Worm (Caenorhabditis elegans) whole organism, L3 larva: ENCODE measurements around the gene K01D12.5.

ENCODE experiments used
- ama-1 ChIP-seq: fragments of 150-350 bp; optimal IDR thresholded peaks from 2 replicates; lab custom pipeline; 2018
- ceh-16 ChIP-seq: sonication (generic microtip); optimal IDR thresholded peaks from 2 replicates; lab custom pipeline; 2017; ENCODE audit warnings: missing biosample characterization, missing genetic modification characterization
- ceh-28 ChIP-seq: fragments of 150-350 bp; optimal IDR thresholded peaks from 2 replicates; lab custom pipeline; 2014; ENCODE audit warnings: missing biosample characterization, missing genetic modification reagents, missing genetic modification characterization
- ceh-82 ChIP-seq: fragments of 150-350 bp; optimal IDR thresholded peaks from 2 replicates; lab custom pipeline; 2014; ENCODE audit warnings: missing biosample characterization, missing genetic modification characterization
- ceh-9 ChIP-seq: sonication (generic microtip); optimal IDR thresholded peaks from 2 replicates; lab custom pipeline; 2018; ENCODE audit warnings: missing biosample characterization, missing genetic modification characterization
- daf-12 ChIP-seq: fragments of 150-350 bp; optimal IDR thresholded peaks from 2 replicates; lab custom pipeline; 2014; ENCODE audit warnings: missing biosample characterization, missing genetic modification reagents, missing genetic modification characterization
- egl-5 ChIP-seq: fragments of 150-350 bp; optimal IDR thresholded peaks from 2 replicates; lab custom pipeline; 2017; ENCODE audit warnings: missing biosample characterization, missing genetic modification reagents, missing genetic modification characterization, inconsistent platforms
- elt-1 ChIP-seq: fragments of 150-350 bp; optimal IDR thresholded peaks from 2 replicates; lab custom pipeline; 2014; ENCODE audit warnings: missing biosample characterization, missing genetic modification characterization
- elt-2 ChIP-seq: sonication (generic microtip); optimal IDR thresholded peaks from 2 replicates; lab custom pipeline; 2016; ENCODE audit warnings: missing genetic modification reagents, mild to moderate bottlenecking, missing genetic modification characterization, missing compliant biosample characterization
- fkh-10 ChIP-seq: sonication (generic microtip); optimal IDR thresholded peaks from 2 replicates; lab custom pipeline; 2017; ENCODE audit warnings: missing biosample characterization, missing genetic modification reagents, missing genetic modification characterization
- fos-1 ChIP-seq: fragments of 150-350 bp; optimal IDR thresholded peaks from 2 replicates; lab custom pipeline; 2014; ENCODE audit warnings: missing biosample characterization, missing genetic modification characterization
- hmg-11 ChIP-seq: sonication (generic microtip); optimal IDR thresholded peaks from 2 replicates; lab custom pipeline; 2016; ENCODE audit warnings: missing genetic modification characterization, missing compliant biosample characterization
- lin-15B ChIP-seq: fragments of 150-350 bp; optimal IDR thresholded peaks from 2 replicates; lab custom pipeline; 2014; ENCODE audit warnings: missing biosample characterization, missing genetic modification characterization
- lsy-12 ChIP-seq: sonication (generic microtip); optimal IDR thresholded peaks from 2 replicates; lab custom pipeline; 2016; ENCODE audit warnings: mild to moderate bottlenecking, missing genetic modification characterization, missing compliant biosample characterization
- mdl-1 ChIP-seq: fragments of 150-350 bp; optimal IDR thresholded peaks from 2 replicates; lab custom pipeline; 2014; ENCODE audit warnings: missing biosample characterization, missing genetic modification characterization
- mml-1 ChIP-seq: fragments of 150-350 bp; sonication (generic microtip); optimal IDR thresholded peaks from 3 replicates; lab custom pipeline; 2014; ENCODE audit warnings: missing biosample characterization, missing genetic modification characterization
- nfya-1 ChIP-seq: sonication (generic microtip); optimal IDR thresholded peaks from 2 replicates; lab custom pipeline; 2017; ENCODE audit warnings: missing genetic modification characterization, mild to moderate bottlenecking, missing compliant biosample characterization, antibody characterized with exemption, moderate library complexity; ENCODE audit not compliant: insufficient read depth
- nhr-11 ChIP-seq: fragments of 150-350 bp; optimal IDR thresholded peaks from 2 replicates; lab custom pipeline; 2014; ENCODE audit warnings: missing biosample characterization, missing genetic modification characterization
- nhr-23 ChIP-seq: fragments of 150-350 bp; optimal IDR thresholded peaks from 2 replicates; lab custom pipeline; 2014; ENCODE audit warnings: missing biosample characterization, missing genetic modification reagents, missing genetic modification characterization
- nhr-237 ChIP-seq: fragments of 150-350 bp; optimal IDR thresholded peaks from 2 replicates; lab custom pipeline; 2014; ENCODE audit warnings: missing biosample characterization, missing genetic modification characterization
- nhr-25 ChIP-seq: sonication (generic microtip); optimal IDR thresholded peaks from 2 replicates; lab custom pipeline; 2017; ENCODE audit warnings: missing biosample characterization, missing genetic modification characterization
- nhr-43 ChIP-seq: sonication (generic microtip); optimal IDR thresholded peaks from 2 replicates; lab custom pipeline; 2016; ENCODE audit warnings: mild to moderate bottlenecking, missing genetic modification characterization, missing compliant biosample characterization; ENCODE audit not compliant: poor library complexity, severe bottlenecking
- nhr-67 ChIP-seq: fragments of 150-350 bp; optimal IDR thresholded peaks from 2 replicates; lab custom pipeline; 2014; ENCODE audit warnings: missing biosample characterization, missing genetic modification characterization
- nhr-76 ChIP-seq: fragments of 150-350 bp; sonication (generic microtip); optimal IDR thresholded peaks from 5 replicates; lab custom pipeline; 2014; ENCODE audit warnings: missing biosample characterization, missing genetic modification characterization
- nhr-77 ChIP-seq: fragments of 150-350 bp; optimal IDR thresholded peaks from 2 replicates; lab custom pipeline; 2014; ENCODE audit warnings: missing biosample characterization, missing genetic modification characterization
- pha-4 ChIP-seq: fragments of 150-350 bp; optimal IDR thresholded peaks from 2 replicates; lab custom pipeline; 2014; ENCODE audit warnings: missing biosample characterization, missing genetic modification reagents, missing genetic modification characterization
- snpc-4 ChIP-seq: fragments of 150-350 bp; optimal IDR thresholded peaks from 2 replicates; lab custom pipeline; 2014; ENCODE audit warnings: missing biosample characterization, missing genetic modification characterization
- unc-39 ChIP-seq: sonication (generic microtip); optimal IDR thresholded peaks from 4 replicates; lab custom pipeline; 2017; ENCODE audit warnings: missing biosample characterization, missing genetic modification characterization
- unc-62 ChIP-seq: fragments of 150-350 bp; sonication (generic microtip); optimal IDR thresholded peaks from 4 replicates; lab custom pipeline; 2014; ENCODE audit warnings: missing biosample characterization, missing genetic modification reagents, missing genetic modification characterization
- zag-1 ChIP-seq: fragments of 150-350 bp; optimal IDR thresholded peaks from 2 replicates; lab custom pipeline; 2014; ENCODE audit warnings: missing biosample characterization, missing genetic modification characterization

K01D12.5 gene

DNA sequence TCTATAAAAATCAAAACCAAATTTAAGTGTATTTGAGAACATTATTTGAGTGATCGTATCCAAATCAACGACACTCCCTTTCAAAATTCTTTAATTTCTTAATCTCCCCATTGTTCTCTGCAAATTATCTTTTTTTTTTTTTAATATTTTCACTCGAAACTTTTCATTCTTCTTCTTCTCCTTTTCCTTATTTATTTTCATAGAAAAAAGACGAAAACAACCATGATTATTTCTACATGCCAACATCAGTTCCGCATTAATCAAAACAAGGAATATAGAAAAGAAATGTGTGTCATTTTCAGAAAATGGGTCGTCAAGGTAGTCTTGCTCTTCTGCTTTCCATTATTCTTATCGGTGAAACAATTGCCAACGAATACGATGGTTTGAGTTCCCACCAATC lies at the start of gene K01D12.5:
Gene K01D12.5 (plus strand): TSS at position 301 of the 400 bp plus-strand sequence.
- TF ChIP-seq nhr-43 (tag; lab: Kevin White, UChicago) (no peak), nhr-11 (tag; lab: Kevin White, UChicago) (no peak)

ce11 chrV:12347854-12348253 lies 49.8 kb upstream of the K01D12.5 start:
- no peak for TF ChIP-seq fkh-10 (GFP tag; lab: Kevin White, UChicago)
- TF ChIP-seq pha-4: peak; percentile 13
- TF ChIP-seq egl-5: no peak
- no peak for TF ChIP-seq ceh-82 (tag; lab: Kevin White, UChicago)
- no peak for TF ChIP-seq ceh-9 (tag; lab: Kevin White, UChicago)
- no peak for TF ChIP-seq unc-62 (GFP tag; lab: Kevin White, UChicago)
- peak; percentile 5 for TF ChIP-seq ceh-28 (tag; lab: Kevin White, UChicago)
- peak; percentile 49 for TF ChIP-seq elt-2 (tag; lab: Kevin White, UChicago)

DNA sequence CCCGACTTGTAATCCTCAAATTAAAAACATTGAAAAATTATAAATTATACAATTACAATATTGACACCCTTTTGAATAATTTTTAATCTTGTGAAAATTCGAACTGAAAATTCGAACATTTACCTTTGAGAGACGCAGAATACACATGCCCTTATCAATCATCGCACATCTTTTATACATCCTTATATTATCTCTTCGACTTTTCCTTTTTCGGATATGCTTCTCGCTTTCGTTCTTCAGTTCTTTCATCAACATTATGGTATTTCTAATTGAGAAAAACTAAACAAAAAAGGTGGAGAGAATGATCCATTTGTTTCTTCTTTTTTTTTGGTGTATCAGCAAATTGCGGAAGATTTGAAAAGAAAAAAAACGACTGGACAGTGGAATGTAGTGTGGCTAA lies 48.3 kb upstream of the K01D12.5 start:
- no peak for TF ChIP-seq pha-4
- TF ChIP-seq nhr-23 (tag; lab: Kevin White, UChicago): peak; percentile 19
- TF ChIP-seq egl-5: no peak
- no peak for TF ChIP-seq mdl-1 (tag; lab: Kevin White, UChicago)
- TF ChIP-seq, all 47 proteins: peak for 1

DNA sequence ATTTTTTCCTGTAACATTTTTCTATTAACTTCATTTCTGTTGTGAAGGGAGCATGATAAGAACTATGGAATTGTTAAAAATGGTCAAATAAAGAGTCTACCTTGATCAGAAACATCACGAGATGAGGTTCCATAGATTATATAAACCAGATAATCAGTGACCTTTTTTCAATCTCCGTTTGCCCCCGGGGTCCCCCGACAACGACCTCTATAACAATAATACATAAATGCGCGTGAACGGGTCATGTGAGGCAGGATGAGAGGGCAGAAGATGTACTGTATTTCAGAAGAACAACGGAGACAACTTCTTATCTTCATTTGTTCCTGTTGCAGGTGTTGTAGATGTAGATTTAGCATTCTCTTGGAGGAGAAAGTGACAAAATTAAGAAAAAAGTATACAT lies 45.8 kb upstream of the K01D12.5 start:
- TF ChIP-seq fos-1 (tag; lab: Kevin White, UChicago) (no peak), ceh-16 (tag; lab: Kevin White, UChicago) (no peak), elt-1 (tag; lab: Kevin White, UChicago) (peak; percentile 78), nhr-25 (peak; percentile 27), elt-2 (tag; lab: Kevin White, UChicago) (no peak)

DNA sequence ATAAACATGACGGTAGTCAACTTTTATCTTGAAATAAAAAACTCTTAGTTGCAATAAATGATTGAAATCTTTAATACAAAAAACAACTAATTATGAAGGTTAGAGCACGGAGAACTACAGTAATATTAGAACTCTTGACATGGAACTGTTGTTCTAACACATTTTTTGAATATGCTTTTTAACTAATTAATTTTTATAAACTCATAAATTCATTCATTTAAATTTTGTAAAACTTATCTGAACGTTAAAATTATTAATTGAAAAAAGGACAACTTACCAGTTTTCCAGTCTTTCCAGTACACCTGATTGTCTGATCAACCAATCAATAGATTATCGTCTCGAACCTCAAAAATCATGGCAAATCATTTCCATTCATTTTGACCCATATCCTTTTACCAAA lies 45.2 kb upstream of the K01D12.5 start, which contains the start of gene sqt-3:
Gene sqt-3 (plus strand): TSS at position 301 of the 400 bp plus-strand sequence.
- TF ChIP-seq zag-1 (tag; lab: Kevin White, UChicago): no peak
- no peak for TF ChIP-seq nhr-23 (tag; lab: Kevin White, UChicago)
- no peak for TF ChIP-seq lin-15B (tag; lab: Kevin White, UChicago)
- TF ChIP-seq nfya-1 (tag; lab: Kevin White, UChicago): no peak
- no peak for TF ChIP-seq mdl-1 (tag; lab: Kevin White, UChicago)
- TF ChIP-seq elt-1 (tag; lab: Kevin White, UChicago): no peak
- no peak for TF ChIP-seq nhr-237 (tag; lab: Kevin White, UChicago)
- TF ChIP-seq unc-39 (tag; lab: Kevin White, UChicago): no peak
- no peak for TF ChIP-seq hmg-11 (tag; lab: Kevin White, UChicago)
- no peak for TF ChIP-seq mml-1 (tag; lab: Kevin White, UChicago)
- TF ChIP-seq snpc-4 (tag; lab: Kevin White, UChicago): no peak
- no peak for TF ChIP-seq egl-5
- TF ChIP-seq ceh-82 (tag; lab: Kevin White, UChicago): no peak
- no peak for TF ChIP-seq nhr-76 (tag; lab: Kevin White, UChicago)
- no peak for TF ChIP-seq nhr-77 (tag; lab: Kevin White, UChicago)
- no peak for TF ChIP-seq lsy-12 (tag; lab: Kevin White, UChicago)
- no peak for TF ChIP-seq daf-12
- TF ChIP-seq nhr-11 (tag; lab: Kevin White, UChicago): no peak
- no peak for TF ChIP-seq ceh-28 (tag; lab: Kevin White, UChicago)
- no peak for TF ChIP-seq nhr-67 (tag; lab: Kevin White, UChicago)

DNA sequence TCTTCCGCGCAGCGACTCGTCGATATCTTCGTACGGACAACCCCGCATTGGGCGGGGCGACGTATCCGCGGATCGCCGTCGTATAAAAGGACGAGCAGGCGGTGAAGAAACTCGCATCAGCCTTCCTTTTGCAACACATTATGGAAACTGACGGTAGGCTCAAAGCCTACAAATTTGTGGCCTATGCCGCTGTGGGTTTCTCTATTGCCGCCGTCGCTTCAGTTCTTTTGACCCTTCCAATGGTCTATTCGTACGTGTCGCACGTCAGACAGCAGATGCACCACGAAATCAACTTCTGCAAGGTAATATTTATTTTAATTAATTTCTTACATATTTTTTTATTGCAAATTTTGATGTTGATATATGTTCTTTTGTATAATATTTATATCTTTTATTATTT lies 44.8 kb upstream of the K01D12.5 start:
- TF ChIP-seq ama-1 (lab: Kevin White, UChicago) (peak; percentile 51), lin-15B (tag; lab: Kevin White, UChicago) (no peak), nfya-1 (tag; lab: Kevin White, UChicago) (no peak)

DNA sequence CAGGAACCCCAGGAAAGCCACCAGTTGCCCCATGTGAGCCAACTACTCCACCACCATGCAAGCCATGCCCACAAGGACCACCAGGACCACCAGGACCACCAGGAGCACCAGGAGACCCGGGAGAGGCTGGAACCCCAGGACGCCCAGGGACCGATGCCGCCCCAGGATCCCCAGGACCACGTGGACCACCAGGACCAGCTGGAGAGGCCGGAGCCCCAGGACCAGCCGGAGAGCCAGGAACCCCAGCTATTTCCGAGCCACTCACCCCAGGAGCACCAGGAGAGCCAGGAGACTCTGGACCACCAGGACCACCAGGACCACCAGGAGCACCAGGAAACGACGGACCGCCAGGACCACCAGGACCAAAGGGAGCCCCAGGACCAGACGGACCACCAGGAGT lies 44.1 kb upstream of the K01D12.5 start:
- TF ChIP-seq nhr-43 (tag; lab: Kevin White, UChicago) (peak; percentile 25), nfya-1 (tag; lab: Kevin White, UChicago) (no peak)
